Worm (Caenorhabditis elegans) whole organism, late embryonic: ENCODE data around the gene ztf-1.

Source experiments
- C08G9.2 ChIP-seq: sonication (generic microtip); optimal IDR thresholded peaks from 2 replicates; lab custom pipeline; 2016; ENCODE audit warnings: mild to moderate bottlenecking, missing genetic modification characterization, moderate library complexity, missing compliant biosample characterization
- C38D4.7 ChIP-seq: fragments of 200-800 bp; sonication (Bioruptor generic); optimal IDR thresholded peaks from 2 replicates; lab custom pipeline; 2018; ENCODE audit warnings: mild to moderate bottlenecking, missing genetic modification characterization, moderate library complexity, missing compliant biosample characterization
- F13H6.1 ChIP-seq: sonication (generic microtip); optimal IDR thresholded peaks from 2 replicates; lab custom pipeline; 2016; ENCODE audit warnings: missing genetic modification characterization, missing compliant biosample characterization
- K02D7.2 ChIP-seq: sonication (generic microtip); optimal IDR thresholded peaks from 2 replicates; lab custom pipeline; 2017; ENCODE audit warnings: mild to moderate bottlenecking, missing genetic modification characterization, missing compliant biosample characterization
- T23F11.4 ChIP-seq: fragments of 200-800 bp; sonication (Bioruptor generic); optimal IDR thresholded peaks from 2 replicates; lab custom pipeline; 2018; ENCODE audit warnings: mild to moderate bottlenecking, missing genetic modification characterization, missing compliant biosample characterization
- Y22D7AL.16 ChIP-seq: sonication (generic microtip); optimal IDR thresholded peaks from 2 replicates; lab custom pipeline; 2016; ENCODE audit warnings: missing genetic modification characterization, missing compliant biosample characterization
- ceh-19 ChIP-seq: fragments of 200-800 bp; sonication (Bioruptor generic); optimal IDR thresholded peaks from 2 replicates; lab custom pipeline; 2018; ENCODE audit warnings: mild to moderate bottlenecking, missing genetic modification characterization, missing compliant biosample characterization
- ceh-2 ChIP-seq: sonication (generic microtip); optimal IDR thresholded peaks from 2 replicates; lab custom pipeline; 2016; ENCODE audit warnings: missing genotype, missing genetic modification characterization, missing compliant biosample characterization
- ceh-24 ChIP-seq: sonication (generic microtip); optimal IDR thresholded peaks from 2 replicates; lab custom pipeline; 2016; ENCODE audit warnings: mild to moderate bottlenecking, missing genetic modification characterization, missing compliant biosample characterization
- ceh-30 ChIP-seq: fragments of 150-350 bp; optimal IDR thresholded peaks from 2 replicates; lab custom pipeline; 2014; ENCODE audit warnings: missing biosample characterization, missing genetic modification characterization
- ceh-31 ChIP-seq: sonication (generic microtip); optimal IDR thresholded peaks from 2 replicates; lab custom pipeline; 2016; ENCODE audit warnings: missing genetic modification characterization, missing compliant biosample characterization
- ceh-34 ChIP-seq: sonication (generic microtip); optimal IDR thresholded peaks from 2 replicates; lab custom pipeline; 2016; ENCODE audit warnings: mild to moderate bottlenecking, missing genetic modification characterization, missing compliant biosample characterization
- ceh-45 ChIP-seq: fragments of 200-800 bp; sonication (Bioruptor generic); IDR thresholded peaks from 2 replicates; pipeline ENCODE4 v1.3.6; 2022; ENCODE audit warnings: missing genetic modification reagents, missing genetic modification characterization, missing compliant biosample characterization
- ceh-9 ChIP-seq: sonication (generic microtip); optimal IDR thresholded peaks from 2 replicates; lab custom pipeline; 2016; ENCODE audit warnings: mild to moderate bottlenecking, missing genetic modification characterization, inconsistent platforms, missing compliant biosample characterization
- che-1 ChIP-seq: sonication (generic microtip); optimal IDR thresholded peaks from 2 replicates; lab custom pipeline; 2016; ENCODE audit warnings: mild to moderate bottlenecking, missing genetic modification characterization, missing compliant biosample characterization
- dmd-4 ChIP-seq: sonication (generic microtip); optimal IDR thresholded peaks from 2 replicates; lab custom pipeline; 2016; ENCODE audit warnings: borderline replicate concordance, missing genetic modification characterization, missing compliant biosample characterization
- elt-2 ChIP-seq: sonication (generic microtip); optimal IDR thresholded peaks from 2 replicates; lab custom pipeline; 2016; ENCODE audit warnings: missing genetic modification reagents, missing genetic modification characterization, missing compliant biosample characterization
- elt-4 ChIP-seq: sonication (generic microtip); optimal IDR thresholded peaks from 2 replicates; lab custom pipeline; 2016; ENCODE audit warnings: missing genetic modification characterization, missing compliant biosample characterization
- ets-4 ChIP-seq: sonication (generic microtip); optimal IDR thresholded peaks from 2 replicates; lab custom pipeline; 2016; ENCODE audit warnings: missing genetic modification characterization, missing compliant biosample characterization
- fax-1 ChIP-seq: sonication (generic microtip); optimal IDR thresholded peaks from 2 replicates; lab custom pipeline; 2016; ENCODE audit warnings: missing genotype, missing genetic modification characterization, missing compliant biosample characterization
- fkh-6 ChIP-seq: sonication (generic microtip); optimal IDR thresholded peaks from 2 replicates; lab custom pipeline; 2016; ENCODE audit warnings: missing genetic modification characterization, missing compliant biosample characterization
- gmeb-2 ChIP-seq: sonication (generic microtip); optimal IDR thresholded peaks from 2 replicates; lab custom pipeline; 2016; ENCODE audit warnings: missing genetic modification characterization, inconsistent platforms, missing compliant biosample characterization
- hlh-13 ChIP-seq: fragments of 200-800 bp; sonication (Bioruptor generic); optimal IDR thresholded peaks from 2 replicates; lab custom pipeline; 2018; ENCODE audit warnings: mild to moderate bottlenecking, missing genetic modification characterization, missing compliant biosample characterization
- hlh-15 ChIP-seq: sonication (generic microtip); optimal IDR thresholded peaks from 2 replicates; lab custom pipeline; 2016; ENCODE audit warnings: missing genetic modification characterization, missing compliant biosample characterization
- hlh-30 ChIP-seq: sonication (generic microtip); optimal IDR thresholded peaks from 2 replicates; lab custom pipeline; 2017; ENCODE audit warnings: antibody characterized with exemption, missing genetic modification characterization, missing compliant biosample characterization; ENCODE audit not compliant: insufficient read depth
- lim-6 ChIP-seq: sonication (generic microtip); optimal IDR thresholded peaks from 2 replicates; lab custom pipeline; 2016; ENCODE audit warnings: missing genetic modification characterization, missing compliant biosample characterization
- mec-3 ChIP-seq: sonication (generic microtip); optimal IDR thresholded peaks from 2 replicates; lab custom pipeline; 2016; ENCODE audit warnings: borderline replicate concordance, missing genetic modification characterization, missing compliant biosample characterization
- nfya-1 ChIP-seq: sonication (generic microtip); optimal IDR thresholded peaks from 2 replicates; lab custom pipeline; 2017; ENCODE audit warnings: missing genetic modification characterization, mild to moderate bottlenecking, missing compliant biosample characterization, antibody characterized with exemption, moderate library complexity
- nhr-11 ChIP-seq: fragments of 150-350 bp; optimal IDR thresholded peaks from 2 replicates; lab custom pipeline; 2014; ENCODE audit warnings: missing biosample characterization, missing genetic modification characterization
- npax-4 ChIP-seq: sonication (generic microtip); optimal IDR thresholded peaks from 2 replicates; lab custom pipeline; 2016; ENCODE audit warnings: missing genetic modification characterization, missing compliant biosample characterization
- odd-2 ChIP-seq: sonication (generic microtip); optimal IDR thresholded peaks from 2 replicates; lab custom pipeline; 2017; ENCODE audit warnings: antibody characterized with exemption, mild to moderate bottlenecking, missing genetic modification characterization, missing compliant biosample characterization
- pag-3 ChIP-seq: sonication (generic microtip); optimal IDR thresholded peaks from 2 replicates; lab custom pipeline; 2016; ENCODE audit warnings: missing compliant biosample characterization, missing genetic modification characterization, borderline replicate concordance
- pat-9 ChIP-seq: fragments of 200-800 bp; sonication (Bioruptor generic); optimal IDR thresholded peaks from 2 replicates; lab custom pipeline; 2018; ENCODE audit warnings: mild to moderate bottlenecking, missing genetic modification characterization, moderate library complexity, missing compliant biosample characterization
- pha-4 ChIP-seq: fragments of 150-350 bp; optimal IDR thresholded peaks from 2 replicates; lab custom pipeline; 2018; ENCODE audit warnings: missing biosample characterization, missing genetic modification reagents, missing genetic modification characterization
- pqm-1 ChIP-seq: sonication (generic microtip); optimal IDR thresholded peaks from 2 replicates; lab custom pipeline; 2016; ENCODE audit warnings: missing genetic modification characterization, missing compliant biosample characterization
- pros-1 ChIP-seq: fragments of 150-350 bp; optimal IDR thresholded peaks from 2 replicates; lab custom pipeline; 2014; ENCODE audit warnings: missing biosample characterization, missing genetic modification reagents, missing genetic modification characterization
- ref-2 ChIP-seq: sonication (generic microtip); optimal IDR thresholded peaks from 2 replicates; lab custom pipeline; 2016; ENCODE audit warnings: missing genetic modification characterization, missing compliant biosample characterization
- rnt-1 ChIP-seq: sonication (generic microtip); optimal IDR thresholded peaks from 2 replicates; lab custom pipeline; 2016; ENCODE audit warnings: missing genetic modification characterization, missing compliant biosample characterization
- sdc-2 ChIP-seq: sonication (generic microtip); optimal IDR thresholded peaks from 2 replicates; lab custom pipeline; 2016; ENCODE audit warnings: missing genotype, missing genetic modification characterization, missing compliant biosample characterization
- sox-2 ChIP-seq: fragments of 200-800 bp; sonication (Bioruptor generic); IDR thresholded peaks from 2 replicates; pipeline ENCODE4 v1.3.6; 2022; ENCODE audit warnings: missing genetic modification reagents, missing genetic modification characterization, missing compliant biosample characterization
- syd-9 ChIP-seq: sonication (generic microtip); optimal IDR thresholded peaks from 2 replicates; lab custom pipeline; 2016; ENCODE audit warnings: mild to moderate bottlenecking, missing genetic modification characterization, moderate library complexity, missing compliant biosample characterization
- tbx-2 ChIP-seq: sonication (generic microtip); optimal IDR thresholded peaks from 2 replicates; lab custom pipeline; 2016; ENCODE audit warnings: missing genetic modification characterization, missing compliant biosample characterization
- tbx-7 ChIP-seq: sonication (generic microtip); optimal IDR thresholded peaks from 2 replicates; lab custom pipeline; 2016; ENCODE audit warnings: missing genotype, missing genetic modification characterization, missing compliant biosample characterization
- ttx-3 ChIP-seq: sonication (generic microtip); optimal IDR thresholded peaks from 2 replicates; lab custom pipeline; 2016; ENCODE audit warnings: missing genetic modification reagents, missing genetic modification characterization, missing compliant biosample characterization
- unc-3 ChIP-seq, 2 experiments: fragments of 200-800 bp in 1 of 2; sonication (Bioruptor generic) in 1 of 2; sonication (generic microtip) in 1 of 2; conservative IDR thresholded peaks in 1 of 2; optimal IDR thresholded peaks in 1 of 2; 2 replicates each; pipeline versions ENCODE4 v1.3.6 to Lab custom; 2016 to 2022; ENCODE audit warnings: missing compliant biosample characterization in 2 of 2, missing genetic modification characterization in 2 of 2, missing genetic modification reagents in 1 of 2
- unc-42 ChIP-seq: sonication (generic microtip); optimal IDR thresholded peaks from 2 replicates; lab custom pipeline; 2016; ENCODE audit warnings: missing genotype, missing genetic modification characterization, missing compliant biosample characterization
- unc-86 ChIP-seq: sonication (generic microtip); optimal IDR thresholded peaks from 2 replicates; lab custom pipeline; 2016; ENCODE audit warnings: missing genetic modification characterization, missing compliant biosample characterization
- ztf-16 ChIP-seq: sonication (generic microtip); optimal IDR thresholded peaks from 2 replicates; lab custom pipeline; 2017; ENCODE audit warnings: missing genetic modification characterization, missing compliant biosample characterization

Gene ztf-1

ce11 chrIII:8770243-8770642 lies 21.9 kb downstream of the ztf-1 start:
- TF ChIP-seq ets-4 (tag; lab: Kevin White, UChicago) = no peak
- TF ChIP-seq pqm-1 = no peak
- TF ChIP-seq pag-3 (tag; lab: Kevin White, UChicago) = no peak

ce11 chrIII:8769253-8769652 lies 22.9 kb downstream of the ztf-1 start, which contains the start of gene K02D10.1:
Gene K02D10.1 (plus strand): TSS chrIII:8769536.
- TF ChIP-seq hlh-13 = no peak
- TF ChIP-seq fax-1 (tag; lab: Kevin White, UChicago) = no peak
- no peak for TF ChIP-seq unc-42 (tag; lab: Kevin White, UChicago)
- TF ChIP-seq T23F11.4 (GFP tag; lab: Kevin White, UChicago) = no peak
- no peak for TF ChIP-seq sdc-2
- no peak for TF ChIP-seq tbx-7 (tag; lab: Kevin White, UChicago)
- no peak for TF ChIP-seq rnt-1 (tag; lab: Kevin White, UChicago)
- TF ChIP-seq ceh-9 (tag; lab: Kevin White, UChicago) = no peak
- no peak for TF ChIP-seq C08G9.2 (tag; lab: Kevin White, UChicago)
- no peak for TF ChIP-seq hlh-30 (tag; lab: Kevin White, UChicago)
- TF ChIP-seq nfya-1 = no peak
- no peak for TF ChIP-seq ceh-34 (tag; lab: Kevin White, UChicago)
- TF ChIP-seq pqm-1 = no peak
- TF ChIP-seq npax-4 = no peak
- no peak for TF ChIP-seq C38D4.7 (GFP tag; lab: Kevin White, UChicago)
- no peak for TF ChIP-seq ceh-24 (tag; lab: Kevin White, UChicago)
- no peak for TF ChIP-seq Y22D7AL.16
- TF ChIP-seq hlh-15 (tag; lab: Kevin White, UChicago) = no peak
- no peak for TF ChIP-seq syd-9 (tag; lab: Kevin White, UChicago)
- TF ChIP-seq ttx-3 (tag; lab: Kevin White, UChicago) = no peak

ce11 chrIII:8767889-8768361 lies 24.2 kb downstream of the ztf-1 start, which contains the start of gene mtss-1:
Gene mtss-1 (plus strand): TSS chrIII:8768311.
- TF ChIP-seq dmd-4 (no peak), pha-4 (tag; lab: Kevin White, UChicago) (no peak), lim-6 (tag; lab: Kevin White, UChicago) (peak; percentile 2), pat-9 (tag; lab: Kevin White, UChicago) (peak; percentile 59), C08G9.2 (tag; lab: Kevin White, UChicago) (peak; percentile 64), ceh-2 (peak; percentile 75), pqm-1 (no peak), elt-2 (tag; lab: Kevin White, UChicago) (peak; percentile 92), ceh-19 (peak; percentile 77), fkh-6 (tag; lab: Kevin White, UChicago) (peak; percentile 70), pros-1 (tag; lab: Kevin White, UChicago) (no peak), che-1 (tag; lab: Kevin White, UChicago) (peak; percentile 78), gmeb-2 (tag; lab: Kevin White, UChicago) (peak; percentile 70), unc-3 (GFP tag; conservative IDR thresholded peaks at IDR 0.05; lab: Robert Waterston, UW) (peak; percentile 40; the same call in 1 of the 2 replicates), unc-3 (tag; optimal IDR thresholded peaks at IDR 0.05; lab: Kevin White, UChicago) (peak; percentile 56), F13H6.1 (tag; lab: Kevin White, UChicago) (peak; percentile 57), ceh-45 (no peak), T23F11.4 (GFP tag; lab: Kevin White, UChicago) (peak; percentile 73), tbx-2 (peak; percentile 72), ttx-3 (tag; lab: Kevin White, UChicago) (peak; percentile 89), elt-4 (tag; lab: Kevin White, UChicago) (no peak), ceh-24 (tag; lab: Kevin White, UChicago) (peak; percentile 56), ceh-31 (tag; lab: Kevin White, UChicago) (peak; percentile 77), odd-2 (peak; percentile 77), unc-86 (tag; lab: Kevin White, UChicago) (peak; percentile 76), ref-2 (tag; lab: Kevin White, UChicago) (peak; percentile 64), K02D7.2 (tag; lab: Kevin White, UChicago) (peak; percentile 74), sox-2 (GFP tag; lab: Robert Waterston, UW) (peak; percentile 17; the same call in 1 of the 2 replicates), ceh-30 (no peak), nhr-11 (tag; lab: Kevin White, UChicago) (no peak), fax-1 (tag; lab: Kevin White, UChicago) (peak; percentile 85), npax-4 (peak; percentile 67), mec-3 (tag; lab: Kevin White, UChicago) (no peak), ztf-16 (peak; percentile 79)
